Worm (Caenorhabditis elegans): Measurements from ENCODE around the gene mstr-2.

Gene mstr-2

ce11 chrIII:4481787-4482186 is 12.9 kb downstream of the mstr-2 start:
- TF ChIP-seq pes-1 (GFP tag; IDR thresholded peaks at IDR 0.05) (no peak), ama-1 (optimal IDR thresholded peaks at IDR 0.05) (no peak), hnd-1 (tag; optimal IDR thresholded peaks at IDR 0.05) (no peak), flt-1 (GFP tag; IDR thresholded peaks at IDR 0.05) (no peak), ceh-13 (GFP tag; optimal IDR thresholded peaks at IDR 0.05) (no peak), hmg-4 (GFP tag; optimal IDR thresholded peaks at IDR 0.05) (no peak), hmbx-1 (tag; optimal IDR thresholded peaks at IDR 0.05) (no peak), scrt-1 (GFP tag; IDR thresholded peaks at IDR 0.05) (no peak), tbx-37 (GFP tag; conservative IDR thresholded peaks at IDR 0.05) (no peak), B0310.2 (tag; optimal IDR thresholded peaks at IDR 0.05) (no peak), sea-1 (GFP tag; conservative IDR thresholded peaks at IDR 0.05) (no peak), ceh-36 (tag; optimal IDR thresholded peaks at IDR 0.05) (no peak), aly-1 (tag; optimal IDR thresholded peaks at IDR 0.05) (no peak)

- TF ChIP-seq ceh-36 (tag; optimal IDR thresholded peaks at IDR 0.05) (no peak), tbx-11 (GFP tag; IDR thresholded peaks at IDR 0.05) (no peak), tbx-37 (GFP tag; conservative IDR thresholded peaks at IDR 0.05) (no peak), ceh-13 (GFP tag; optimal IDR thresholded peaks at IDR 0.05) (no peak), sea-1 (GFP tag; conservative IDR thresholded peaks at IDR 0.05) (no peak), aly-1 (tag; optimal IDR thresholded peaks at IDR 0.05) (no peak), hnd-1 (tag; optimal IDR thresholded peaks at IDR 0.05) (no peak), hmg-4 (GFP tag; optimal IDR thresholded peaks at IDR 0.05) (no peak), scrt-1 (GFP tag; IDR thresholded peaks at IDR 0.05) (no peak), flt-1 (GFP tag; IDR thresholded peaks at IDR 0.05) (no peak), ets-7 (tag; optimal IDR thresholded peaks at IDR 0.05) (no peak), B0310.2 (tag; optimal IDR thresholded peaks at IDR 0.05) (no peak), ama-1 (optimal IDR thresholded peaks at IDR 0.05) (no peak), F13C5.2 (tag; optimal IDR thresholded peaks at IDR 0.05) (no peak), tra-4 (tag; optimal IDR thresholded peaks at IDR 0.05) (no peak), hmbx-1 (tag; optimal IDR thresholded peaks at IDR 0.05) (no peak)
Observed at ce11 chrIII:4482986-4483385, 14.1 kb downstream of the mstr-2 start.

- TF ChIP-seq pes-1 (GFP tag; IDR thresholded peaks at IDR 0.05), result peak; percentile 65; the same call in 1 of the 2 replicates
Observed at ce11 chrIII:4484373-4484772, 15.5 kb downstream of the mstr-2 start.

- no peak for TF ChIP-seq tra-4 (tag; optimal IDR thresholded peaks at IDR 0.05)
- TF ChIP-seq aly-1 (tag; optimal IDR thresholded peaks at IDR 0.05), result no peak
- no peak for TF ChIP-seq ceh-36 (tag; optimal IDR thresholded peaks at IDR 0.05)
- TF ChIP-seq ama-1 (optimal IDR thresholded peaks at IDR 0.05), result no peak
- no peak for TF ChIP-seq ceh-13 (GFP tag; optimal IDR thresholded peaks at IDR 0.05)
- TF ChIP-seq ets-7 (tag; optimal IDR thresholded peaks at IDR 0.05), result no peak
- no peak for TF ChIP-seq tbx-37 (GFP tag; conservative IDR thresholded peaks at IDR 0.05)
- no peak for TF ChIP-seq scrt-1 (GFP tag; IDR thresholded peaks at IDR 0.05)
- no peak for TF ChIP-seq flt-1 (GFP tag; IDR thresholded peaks at IDR 0.05)
- no peak for TF ChIP-seq hnd-1 (tag; optimal IDR thresholded peaks at IDR 0.05)
- TF ChIP-seq hmbx-1 (tag; optimal IDR thresholded peaks at IDR 0.05), result no peak
- no peak for TF ChIP-seq tbx-11 (GFP tag; IDR thresholded peaks at IDR 0.05)
- no peak for TF ChIP-seq F13C5.2 (tag; optimal IDR thresholded peaks at IDR 0.05)
- TF ChIP-seq pes-1 (GFP tag; IDR thresholded peaks at IDR 0.05), result no peak
- no peak for TF ChIP-seq B0310.2 (tag; optimal IDR thresholded peaks at IDR 0.05)
- TF ChIP-seq hmg-4 (GFP tag; optimal IDR thresholded peaks at IDR 0.05), result no peak
- TF ChIP-seq sea-1 (GFP tag; conservative IDR thresholded peaks at IDR 0.05), result no peak
Observed at ce11 chrIII:4487271-4487670, 18.4 kb downstream of the mstr-2 start.

- TF ChIP-seq ama-1 (optimal IDR thresholded peaks at IDR 0.05), result no peak
- TF ChIP-seq scrt-1 (GFP tag; IDR thresholded peaks at IDR 0.05), result no peak
- no peak for TF ChIP-seq hmg-4 (GFP tag; optimal IDR thresholded peaks at IDR 0.05)
- TF ChIP-seq tbx-37 (GFP tag; conservative IDR thresholded peaks at IDR 0.05), result no peak
- TF ChIP-seq ets-7 (tag; optimal IDR thresholded peaks at IDR 0.05), result no peak
- no peak for TF ChIP-seq tbx-11 (GFP tag; IDR thresholded peaks at IDR 0.05)
- TF ChIP-seq sea-1 (GFP tag; conservative IDR thresholded peaks at IDR 0.05), result no peak
- TF ChIP-seq pes-1 (GFP tag; IDR thresholded peaks at IDR 0.05), result no peak
- TF ChIP-seq ceh-13 (GFP tag; optimal IDR thresholded peaks at IDR 0.05), result no peak
- TF ChIP-seq tra-4 (tag; optimal IDR thresholded peaks at IDR 0.05), result no peak
- TF ChIP-seq ceh-36 (tag; optimal IDR thresholded peaks at IDR 0.05), result no peak
- no peak for TF ChIP-seq B0310.2 (tag; optimal IDR thresholded peaks at IDR 0.05)
- no peak for TF ChIP-seq hmbx-1 (tag; optimal IDR thresholded peaks at IDR 0.05)
- no peak for TF ChIP-seq hnd-1 (tag; optimal IDR thresholded peaks at IDR 0.05)
- TF ChIP-seq flt-1 (GFP tag; IDR thresholded peaks at IDR 0.05), result no peak
Observed at ce11 chrIII:4488892-4489409, 20.0 kb downstream of the mstr-2 start, which contains the start of gene cpg-1. TSS of gene cpg-1 (plus strand) at chrIII:4489359.

ce11 chrIII:4491164-4492144 is 22.5 kb downstream of the mstr-2 start:
- TF ChIP-seq scrt-1 (GFP tag; IDR thresholded peaks at IDR 0.05) (0 out of 2 replicates have a peak, but pooled peaks have one; percentile 42), hnd-1 (tag; optimal IDR thresholded peaks at IDR 0.05) (no peak), pes-1 (GFP tag; IDR thresholded peaks at IDR 0.05) (0 out of 2 replicates have a peak, but pooled peaks have one; percentile 43)
